Worm (Caenorhabditis elegans): ENCODE data around the gene oac-37.
A peak's percentile ranks its signal among the peaks of the same experiment; 100 is the strongest.

Gene oac-37

ce11 chrIV:14143042-14143441 lies 2.7 kb upstream of the oac-37 start:
- TF ChIP-seq lin-13 (GFP tag; optimal IDR thresholded peaks at IDR 0.05) (no peak), lim-7 (GFP tag; IDR thresholded peaks at IDR 0.05) (no peak), R02D3.7 (tag; optimal IDR thresholded peaks at IDR 0.05) (no peak), zip-11 (GFP tag; IDR thresholded peaks at IDR 0.05) (no peak), nhr-102 (tag; optimal IDR thresholded peaks at IDR 0.05) (no peak), snpc-1.2 (GFP tag; IDR thresholded peaks at IDR 0.05) (peak; percentile 70), tra-1 (GFP tag; IDR thresholded peaks at IDR 0.05) (no peak), ceh-28 (tag; optimal IDR thresholded peaks at IDR 0.05) (no peak), nhr-76 (tag; optimal IDR thresholded peaks at IDR 0.05) (no peak)

- no peak for TF ChIP-seq madf-9 (GFP tag; conservative IDR thresholded peaks at IDR 0.05)
- TF ChIP-seq ceh-44 (GFP tag; IDR thresholded peaks at IDR 0.05): no peak
- no peak for TF ChIP-seq spr-3 (GFP tag; optimal IDR thresholded peaks at IDR 0.05)
- TF ChIP-seq duxl-1 (tag; optimal IDR thresholded peaks at IDR 0.05; ENCODE audit: poor library complexity): no peak
- TF ChIP-seq Y105C5A.15 (GFP tag; IDR thresholded peaks at IDR 0.05): no peak
- TF ChIP-seq ceh-82 (tag; optimal IDR thresholded peaks at IDR 0.05): no peak
- TF ChIP-seq spr-1 (tag; optimal IDR thresholded peaks at IDR 0.05): no peak
- TF ChIP-seq unc-130 (GFP tag; optimal IDR thresholded peaks at IDR 0.05): no peak
Observed at ce11 chrIV:14153261-14153660, 7.6 kb downstream of the oac-37 start, which contains the start of gene oac-38. oac-38 (minus strand) TSS chrIV:14153361.

- TF ChIP-seq zfp-3 (GFP tag; conservative IDR thresholded peaks at IDR 0.05): no peak
- TF ChIP-seq saeg-2 (GFP tag; IDR thresholded peaks at IDR 0.05): no peak
- no peak for TF ChIP-seq Y75B8A.6 (GFP tag; IDR thresholded peaks at IDR 0.05)
- no peak for TF ChIP-seq unc-39 (tag; optimal IDR thresholded peaks at IDR 0.05)
- no peak for TF ChIP-seq nhr-77 (tag; optimal IDR thresholded peaks at IDR 0.05)
- no peak for TF ChIP-seq zfp-2 (tag; optimal IDR thresholded peaks at IDR 0.05)
- no peak for TF ChIP-seq ama-1 (optimal IDR thresholded peaks at IDR 0.05)
- TF ChIP-seq daf-16 (GFP tag; optimal IDR thresholded peaks at IDR 0.05): no peak
- no peak for TF ChIP-seq daf-16 (tag; optimal IDR thresholded peaks at IDR 0.05)
- TF ChIP-seq lsy-2 (tag; optimal IDR thresholded peaks at IDR 0.05): no peak
- no peak for TF ChIP-seq hlh-30 (tag; optimal IDR thresholded peaks at IDR 0.05; ENCODE audit: insufficient read depth)
- TF ChIP-seq egl-43 (GFP tag; IDR thresholded peaks at IDR 0.05): no peak
- TF ChIP-seq zip-11 (GFP tag; IDR thresholded peaks at IDR 0.05): no peak
- TF ChIP-seq dmd-6 (GFP tag; IDR thresholded peaks at IDR 0.05): no peak
- TF ChIP-seq set-16 (GFP tag; IDR thresholded peaks at IDR 0.05): no peak
Observed at ce11 chrIV:14158086-14158485, 12.4 kb downstream of the oac-37 start, which contains the start of gene R05A10.8. R05A10.8 (minus strand) TSS chrIV:14158186.

- no peak for TF ChIP-seq lim-7 (GFP tag; IDR thresholded peaks at IDR 0.05)
- TF ChIP-seq mxl-2 (GFP tag; conservative IDR thresholded peaks at IDR 0.05): no peak
- TF ChIP-seq arid-1 (GFP tag; conservative IDR thresholded peaks at IDR 0.05): no peak
- no peak for TF ChIP-seq mdl-1 (tag; optimal IDR thresholded peaks at IDR 0.05)
- TF ChIP-seq unc-62 (GFP tag; optimal IDR thresholded peaks at IDR 0.05 in 1 of 2): peak in 1 of 2 experiments; percentile 6
- TF ChIP-seq unc-62 (tag; optimal IDR thresholded peaks at IDR 0.05): no peak
- no peak for TF ChIP-seq F44E2.7 (GFP tag; IDR thresholded peaks at IDR 0.05)
Observed at ce11 chrIV:14162772-14163171, 17.1 kb downstream of the oac-37 start, which contains the start of gene R05A10.7. R05A10.7 (minus strand) TSS chrIV:14162872.

Measured in whole organism, L4 larva.